Worm (Caenorhabditis elegans): ENCODE results near the gene srj-15.

Gene srj-15

ce11 chrV:1978968-1979367, 14.3 kb upstream of the srj-15 start, which contains the start of gene T08B1.4:
TSS of gene T08B1.4 (plus strand) at chrV:1979268.
- TF ChIP-seq nhr-237 (tag; optimal IDR thresholded peaks at IDR 0.05) (no peak), pqm-1 (tag; optimal IDR thresholded peaks at IDR 0.05) (no peak)

DNA sequence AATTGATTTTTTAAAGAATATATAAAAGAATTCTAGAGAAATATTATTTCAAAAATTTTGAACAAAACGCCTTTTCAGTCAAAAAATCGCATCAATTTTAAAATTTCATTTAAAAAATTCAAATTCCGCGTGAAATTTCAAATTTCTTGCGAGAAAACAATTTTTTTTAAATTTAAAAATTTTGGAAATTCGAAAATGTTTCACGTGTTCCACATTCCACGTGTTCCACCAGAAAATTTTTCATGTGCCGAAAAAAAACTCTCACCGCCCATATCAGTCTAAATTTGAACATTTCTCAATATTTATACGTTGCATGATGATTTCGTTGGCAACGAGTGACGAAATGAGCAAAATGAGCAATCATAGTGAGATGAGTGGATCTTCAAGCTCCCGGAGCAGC, 10.3 kb upstream of the srj-15 start, which contains the start of gene fbxa-201:
TSS of gene fbxa-201 (plus strand) at position 301 of the 400 bp plus-strand sequence.
- no peak for TF ChIP-seq ama-1 (optimal IDR thresholded peaks at IDR 0.05)
- no peak for TF ChIP-seq nhr-23 (tag; optimal IDR thresholded peaks at IDR 0.05)
- no peak for TF ChIP-seq skn-1 (tag; optimal IDR thresholded peaks at IDR 0.05)
- no peak for TF ChIP-seq jun-1 (tag; optimal IDR thresholded peaks at IDR 0.05)
- no peak for TF ChIP-seq nhr-43 (tag; optimal IDR thresholded peaks at IDR 0.05; ENCODE audit: poor library complexity, severe bottlenecking)
- TF ChIP-seq nhr-25 (tag; optimal IDR thresholded peaks at IDR 0.05), result no peak
- TF ChIP-seq lin-15B (tag; optimal IDR thresholded peaks at IDR 0.05), result no peak
- no peak for TF ChIP-seq elt-2 (tag; optimal IDR thresholded peaks at IDR 0.05)
- TF ChIP-seq lin-39 (tag; optimal IDR thresholded peaks at IDR 0.05), result no peak
- no peak for TF ChIP-seq ceh-16 (tag; optimal IDR thresholded peaks at IDR 0.05)
- no peak for TF ChIP-seq aly-2 (tag; optimal IDR thresholded peaks at IDR 0.05)
- TF ChIP-seq nhr-77 (tag; optimal IDR thresholded peaks at IDR 0.05), result no peak
- no peak for TF ChIP-seq tbx-2 (tag; optimal IDR thresholded peaks at IDR 0.05)
- no peak for TF ChIP-seq sea-2 (GFP tag; optimal IDR thresholded peaks at IDR 0.05)

DNA sequence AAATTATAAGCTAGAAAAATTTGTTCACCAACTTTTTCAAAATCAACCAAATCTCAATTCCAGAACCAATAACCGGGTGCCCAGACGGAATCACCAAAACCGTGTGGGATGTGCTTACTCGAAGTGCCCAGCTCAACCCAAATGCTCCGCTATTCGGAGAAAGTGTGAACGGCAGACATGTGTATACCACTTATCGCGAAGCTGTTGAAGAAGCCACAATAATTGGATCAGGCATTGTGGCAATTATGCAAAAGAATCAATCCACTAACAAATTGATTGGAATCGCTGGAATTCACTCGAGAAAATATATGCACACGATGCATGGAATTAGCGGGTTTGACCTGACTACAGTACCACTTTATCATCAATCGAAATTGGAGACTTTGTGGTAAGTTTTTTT, 5.0 kb upstream of the srj-15 start:
- TF ChIP-seq nhr-67 (tag; optimal IDR thresholded peaks at IDR 0.05), result no peak
- TF ChIP-seq ZK546.5 (tag; optimal IDR thresholded peaks at IDR 0.05), result no peak
- TF ChIP-seq aly-2 (tag; optimal IDR thresholded peaks at IDR 0.05), result no peak
- TF ChIP-seq zag-1 (tag; optimal IDR thresholded peaks at IDR 0.05), result no peak

ce11 chrV:1969228-1969627, 4.5 kb upstream of the srj-15 start, which contains the start of gene acs-3:
TSS of gene acs-3 (plus strand) at chrV:1969528.
- no peak for TF ChIP-seq nfya-1 (tag; optimal IDR thresholded peaks at IDR 0.05; ENCODE audit: insufficient read depth)
- TF ChIP-seq nhr-12 (tag; optimal IDR thresholded peaks at IDR 0.05), result no peak
- no peak for TF ChIP-seq nhr-11 (tag; optimal IDR thresholded peaks at IDR 0.05)
- TF ChIP-seq elt-2 (tag; optimal IDR thresholded peaks at IDR 0.05), result no peak
- TF ChIP-seq fkh-10 (GFP tag; optimal IDR thresholded peaks at IDR 0.05), result no peak
- TF ChIP-seq nhr-23 (tag; optimal IDR thresholded peaks at IDR 0.05), result no peak
- TF ChIP-seq skn-1 (tag; optimal IDR thresholded peaks at IDR 0.05), result no peak
- no peak for TF ChIP-seq R02D3.7 (tag; optimal IDR thresholded peaks at IDR 0.05)
- TF ChIP-seq ceh-16 (tag; optimal IDR thresholded peaks at IDR 0.05), result no peak
- no peak for TF ChIP-seq zag-1 (tag; optimal IDR thresholded peaks at IDR 0.05)
- TF ChIP-seq nhr-237 (tag; optimal IDR thresholded peaks at IDR 0.05), result no peak
- TF ChIP-seq elt-1 (tag; optimal IDR thresholded peaks at IDR 0.05), result no peak
- no peak for TF ChIP-seq egl-27 (tag; optimal IDR thresholded peaks at IDR 0.05)
- TF ChIP-seq ceh-28 (tag; optimal IDR thresholded peaks at IDR 0.05), result no peak
- no peak for TF ChIP-seq pha-4 (tag; optimal IDR thresholded peaks at IDR 0.05)
- no peak for TF ChIP-seq nhr-76 (tag; optimal IDR thresholded peaks at IDR 0.05)
- no peak for TF ChIP-seq snpc-4 (tag; optimal IDR thresholded peaks at IDR 0.05)
- TF ChIP-seq ztf-4 (tag; optimal IDR thresholded peaks at IDR 0.05), result no peak

DNA sequence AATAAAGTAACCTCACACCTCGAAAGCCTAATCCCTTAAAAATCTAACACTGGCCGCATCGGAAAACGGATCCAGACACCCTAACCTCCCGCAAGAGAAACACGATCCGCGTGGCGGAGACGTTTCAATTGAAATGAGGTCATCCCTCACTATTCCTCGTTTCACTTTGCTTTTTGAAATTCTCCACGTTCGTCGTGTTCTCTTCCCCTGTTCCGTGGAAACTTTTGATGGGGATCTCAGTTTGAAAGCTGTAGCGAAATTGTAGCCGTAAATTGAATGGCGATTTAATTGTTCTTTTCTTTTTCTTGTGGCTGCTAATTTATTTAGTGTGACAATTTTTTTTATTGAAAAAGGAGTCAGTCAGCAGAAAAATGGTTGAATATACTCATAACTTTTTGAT, 4.1 kb upstream of the srj-15 start:
- TF ChIP-seq nfya-1 (tag; optimal IDR thresholded peaks at IDR 0.05; ENCODE audit: insufficient read depth) (no peak), skn-1 (tag; optimal IDR thresholded peaks at IDR 0.05) (no peak), ztf-4 (tag; optimal IDR thresholded peaks at IDR 0.05) (no peak), ama-1 (optimal IDR thresholded peaks at IDR 0.05) (no peak), pha-4 (tag; optimal IDR thresholded peaks at IDR 0.05) (no peak), tbx-2 (tag; optimal IDR thresholded peaks at IDR 0.05) (no peak), nhr-76 (tag; optimal IDR thresholded peaks at IDR 0.05) (no peak), nhr-12 (tag; optimal IDR thresholded peaks at IDR 0.05) (no peak)

ce11 chrV:1966962-1967361, 2.3 kb upstream of the srj-15 start:
- TF ChIP-seq pha-4 (tag; optimal IDR thresholded peaks at IDR 0.05), result no peak
- peak; percentile 85 for TF ChIP-seq nhr-76 (tag; optimal IDR thresholded peaks at IDR 0.05)

DNA sequence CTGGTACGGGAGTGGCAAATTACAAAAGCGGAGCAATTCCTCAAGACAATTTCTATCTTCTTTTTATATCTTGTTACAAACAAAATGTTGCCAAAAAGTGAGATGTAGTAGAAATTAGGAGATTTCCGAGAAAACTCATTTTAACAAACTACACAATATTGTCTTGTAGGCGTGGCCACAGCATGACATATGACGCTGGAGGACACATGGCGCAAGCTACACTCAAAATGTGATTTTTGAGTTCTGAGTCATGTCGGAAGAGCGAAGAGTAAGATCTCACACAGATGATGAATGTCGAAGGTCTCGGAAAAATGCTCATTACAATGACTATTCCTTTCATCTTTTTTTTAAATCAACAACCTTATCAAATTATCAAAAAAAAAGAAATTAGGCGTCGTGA, 3.3 kb downstream of the srj-15 start, which contains the start of gene Y40B10B.1:
TSS of gene Y40B10B.1 (minus strand) at position 101 of the 400 bp plus-strand sequence.
- no peak for TF ChIP-seq nhr-12 (tag; optimal IDR thresholded peaks at IDR 0.05)
- no peak for TF ChIP-seq nhr-28 (tag; optimal IDR thresholded peaks at IDR 0.05)
- no peak for TF ChIP-seq ama-1 (optimal IDR thresholded peaks at IDR 0.05)
- no peak for TF ChIP-seq pha-4 (tag; optimal IDR thresholded peaks at IDR 0.05)
- TF ChIP-seq nhr-43 (tag; optimal IDR thresholded peaks at IDR 0.05; ENCODE audit: poor library complexity, severe bottlenecking), result no peak
- TF ChIP-seq daf-12 (tag; optimal IDR thresholded peaks at IDR 0.05), result no peak
- no peak for TF ChIP-seq skn-1 (tag; optimal IDR thresholded peaks at IDR 0.05)
- no peak for TF ChIP-seq ceh-82 (tag; optimal IDR thresholded peaks at IDR 0.05)
- no peak for TF ChIP-seq nhr-237 (tag; optimal IDR thresholded peaks at IDR 0.05)
- TF ChIP-seq ztf-11 (tag; optimal IDR thresholded peaks at IDR 0.05), result no peak
- no peak for TF ChIP-seq lin-39 (tag; optimal IDR thresholded peaks at IDR 0.05)
- no peak for TF ChIP-seq elt-1 (tag; optimal IDR thresholded peaks at IDR 0.05)
- no peak for TF ChIP-seq egl-27 (tag; optimal IDR thresholded peaks at IDR 0.05)
- TF ChIP-seq nfya-1 (tag; optimal IDR thresholded peaks at IDR 0.05; ENCODE audit: insufficient read depth), result no peak
- no peak for TF ChIP-seq nhr-23 (tag; optimal IDR thresholded peaks at IDR 0.05)

Measured in whole organism, L3 larva.